Worm (Caenorhabditis elegans) whole organism, young adult: ENCODE measurements around the gene C25H3.3.

Experiments used
- K11D2.4 ChIP-seq: fragments of 200-800 bp; sonication (Bioruptor generic); IDR thresholded peaks from 2 replicates; pipeline ENCODE4 v1.3.6; 2022; ENCODE audit warnings: missing genetic modification reagents, missing genetic modification characterization, missing compliant biosample characterization
- ceh-58 ChIP-seq: fragments of 200-800 bp; sonication (Bioruptor generic); IDR thresholded peaks from 2 replicates; pipeline ENCODE4 v1.3.6; 2022; ENCODE audit warnings: missing genetic modification characterization, missing compliant biosample characterization
- egrh-3 ChIP-seq: fragments of 200-800 bp; sonication (Bioruptor generic); IDR thresholded peaks from 2 replicates; pipeline ENCODE4 v1.3.6; 2022; ENCODE audit warnings: missing genetic modification reagents, missing genetic modification characterization, missing compliant biosample characterization
- zim-3 ChIP-seq: sonication (generic microtip); optimal IDR thresholded peaks from 2 replicates; lab custom pipeline; 2017; ENCODE audit warnings: mild to moderate bottlenecking, missing genetic modification characterization, moderate library complexity, missing compliant biosample characterization

DNA sequence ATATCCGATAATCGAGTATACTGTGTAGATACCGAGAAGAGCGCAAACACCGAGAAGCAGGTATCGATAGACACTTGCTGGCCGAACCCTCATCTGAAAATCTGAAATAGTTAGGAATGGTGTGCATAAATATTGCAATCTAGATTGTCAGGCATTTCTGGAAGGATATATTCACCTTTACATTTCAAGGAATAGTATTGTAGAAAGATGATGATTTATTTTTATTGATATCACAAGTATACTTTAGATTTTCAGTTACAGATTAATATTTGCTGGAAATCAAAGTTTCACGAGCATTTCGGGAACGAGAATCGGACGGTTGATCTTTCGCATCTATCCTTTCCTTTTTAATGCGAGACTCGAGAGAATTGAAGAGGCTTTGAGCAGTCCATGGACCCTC, 34.3 kb upstream of the C25H3.3 start, which contains the start of gene fut-3:
- TF ChIP-seq zim-3 (tag; lab: Kevin White, UChicago) (no peak), ceh-58 (GFP tag; lab: Robert Waterston, UW) (no peak), K11D2.4 (GFP tag; lab: Robert Waterston, UW) (no peak), egrh-3 (GFP tag; lab: Robert Waterston, UW) (no peak)
